Fruit fly (Drosophila melanogaster): Measurements from ENCODE around the gene robo2.

The robo2 gene

dm6 chr2L:1456305-1456704 is 36.1 kb upstream of the robo2 start (continued):
- TF ChIP-seq CG15269 (tag; optimal IDR thresholded peaks at IDR 0.05) (no peak), Meics (GFP tag; optimal IDR thresholded peaks at IDR 0.05) (no peak), CG6765 (GFP tag; optimal IDR thresholded peaks at IDR 0.05) (no peak), CG12155 (GFP tag; optimal IDR thresholded peaks at IDR 0.05) (no peak), br (optimal IDR thresholded peaks at IDR 0.05) (no peak), PHDP (tag; optimal IDR thresholded peaks at IDR 0.05) (peak; percentile 33), CG1233 (GFP tag; optimal IDR thresholded peaks at IDR 0.05) (no peak), NfI (GFP tag; optimal IDR thresholded peaks at IDR 0.05) (no peak), Nf-YB (GFP tag; optimal IDR thresholded peaks at IDR 0.05) (peak; percentile 14), CG5953 (GFP tag; IDR thresholded peaks at IDR 0.05) (0 out of 2 replicates have a peak, but pooled peaks have one; percentile 9), CG8924 (tag; optimal IDR thresholded peaks at IDR 0.05) (peak; percentile 65), psq (GFP tag; optimal IDR thresholded peaks at IDR 0.05) (no peak), CG6175 (GFP tag; IDR thresholded peaks at IDR 0.05) (no peak), nmo (GFP tag; optimal IDR thresholded peaks at IDR 0.05) (peak; percentile 68), CG7839 (tag; optimal IDR thresholded peaks at IDR 0.05) (peak; percentile 66), disco-r (GFP tag; optimal IDR thresholded peaks at IDR 0.05) (no peak), eyg (GFP tag; optimal IDR thresholded peaks at IDR 0.05) (no peak), Trl (optimal IDR thresholded peaks at IDR 0.05) (no peak), Trl (GFP tag; optimal IDR thresholded peaks at IDR 0.05) (no peak), maf-S (GFP tag; optimal IDR thresholded peaks at IDR 0.05) (no peak), CG6813 (GFP tag; optimal IDR thresholded peaks at IDR 0.05) (peak; percentile 13), gem (tag; optimal IDR thresholded peaks at IDR 0.05) (peak; percentile 81), Dad (GFP tag; optimal IDR thresholded peaks at IDR 0.05) (no peak), Six4 (GFP tag; optimal IDR thresholded peaks at IDR 0.05) (peak; percentile 25), twi (tag; optimal IDR thresholded peaks at IDR 0.05) (peak; percentile 82), kah (GFP tag; optimal IDR thresholded peaks at IDR 0.05) (no peak), CG3065 (GFP tag; optimal IDR thresholded peaks at IDR 0.05) (no peak), CG5245 (GFP tag; optimal IDR thresholded peaks at IDR 0.05) (peak; percentile 44), CG9437 (GFP tag; optimal IDR thresholded peaks at IDR 0.05) (no peak), fd96Cb (tag; optimal IDR thresholded peaks at IDR 0.05) (peak; percentile 80), fu2 (GFP tag; optimal IDR thresholded peaks at IDR 0.05) (no peak), Ravus (GFP tag; IDR thresholded peaks at IDR 0.05) (no peak), CG16863 (GFP tag; optimal IDR thresholded peaks at IDR 0.05) (no peak), gt (GFP tag; IDR thresholded peaks at IDR 0.05) (no peak), CG7786 (GFP tag; optimal IDR thresholded peaks at IDR 0.05) (no peak), Eip74EF (GFP tag; optimal IDR thresholded peaks at IDR 0.05) (peak in 1 of 2 experiments; percentile 3), Med (GFP tag) (peak; percentile 63), E2f2 (GFP tag; IDR thresholded peaks at IDR 0.05) (no peak), Xbp1 (GFP tag; optimal IDR thresholded peaks at IDR 0.05) (peak; percentile 14), Neu2 (GFP tag; optimal IDR thresholded peaks at IDR 0.05; ENCODE audit: borderline replicate concordance) (no peak), knrl (GFP tag; IDR thresholded peaks at IDR 0.05; ENCODE audit: partially characterized antibody) (no peak), org-1 (GFP tag; optimal IDR thresholded peaks at IDR 0.05) (no peak), ab (GFP tag; optimal IDR thresholded peaks at IDR 0.05) (no peak), CG7556 (GFP tag; optimal IDR thresholded peaks at IDR 0.05) (peak; percentile 18), CG10431 (GFP tag; optimal IDR thresholded peaks at IDR 0.05) (no peak), CG10366 (GFP tag; IDR thresholded peaks at IDR 0.05) (peak; percentile 51), CG2678 (tag; optimal IDR thresholded peaks at IDR 0.05) (peak; percentile 55), Hr3 (GFP tag; optimal IDR thresholded peaks at IDR 0.05) (peak; percentile 28), CG31365 (tag; optimal IDR thresholded peaks at IDR 0.05) (no peak), amos (GFP tag; IDR thresholded peaks at IDR 0.05; ENCODE audit: partially characterized antibody) (no peak), CG11504 (tag; optimal IDR thresholded peaks at IDR 0.05) (peak; percentile 65), Gug (GFP tag; IDR thresholded peaks at IDR 0.05) (peak; percentile 17; the same call in 2 of the 4 replicates)
